Worm (Caenorhabditis elegans) whole organism, mixed stage, embryonic: ENCODE data around the gene F35H10.3.

ENCODE experiments used
- ceh-39 ChIP-seq: fragments of 150-350 bp; optimal IDR thresholded peaks from 2 replicates; lab custom pipeline; 2014; ENCODE audit warnings: missing biosample characterization, missing genetic modification characterization
- ceh-43 ChIP-seq: fragments of 200-800 bp; sonication (Bioruptor generic); optimal IDR thresholded peaks from 2 replicates; lab custom pipeline; 2018; ENCODE audit warnings: mild to moderate bottlenecking, missing genetic modification characterization, moderate library complexity, missing compliant biosample characterization
- elt-1 ChIP-seq: sonication (generic microtip); optimal IDR thresholded peaks from 2 replicates; lab custom pipeline; 2017; ENCODE audit warnings: missing genetic modification characterization, mild to moderate bottlenecking, missing compliant biosample characterization, antibody characterized with exemption, moderate library complexity, borderline replicate concordance; ENCODE audit not compliant: insufficient read depth
- elt-3 ChIP-seq: fragments of 150-350 bp; optimal IDR thresholded peaks from 2 replicates; lab custom pipeline; 2014; ENCODE audit warnings: missing biosample characterization, missing genetic modification characterization
- lin-13 ChIP-seq: fragments of 150-350 bp; optimal IDR thresholded peaks from 2 replicates; lab custom pipeline; 2014; ENCODE audit warnings: missing biosample characterization, missing genetic modification characterization
- lin-32 ChIP-seq: fragments of 200-800 bp; sonication (Bioruptor generic); optimal IDR thresholded peaks from 2 replicates; lab custom pipeline; 2018; ENCODE audit warnings: mild to moderate bottlenecking, missing genetic modification characterization, missing compliant biosample characterization
- mab-5 ChIP-seq: fragments of 150-350 bp; optimal IDR thresholded peaks from 2 replicates; lab custom pipeline; 2014; ENCODE audit warnings: missing biosample characterization, missing genetic modification characterization
- mep-1 ChIP-seq: fragments of 150-350 bp; optimal IDR thresholded peaks from 2 replicates; lab custom pipeline; 2017; ENCODE audit warnings: missing biosample characterization, missing genetic modification reagents, missing genetic modification characterization, inconsistent platforms
- nhr-12 ChIP-seq: fragments of 150-350 bp; optimal IDR thresholded peaks from 2 replicates; lab custom pipeline; 2014; ENCODE audit warnings: missing biosample characterization, missing genetic modification characterization
- nhr-76 ChIP-seq: sonication (generic microtip); optimal IDR thresholded peaks from 2 replicates; lab custom pipeline; 2017; ENCODE audit warnings: missing biosample characterization, missing genetic modification characterization
- sptf-1 ChIP-seq: sonication (generic microtip); optimal IDR thresholded peaks from 2 replicates; lab custom pipeline; 2017; ENCODE audit warnings: mild to moderate bottlenecking, missing genetic modification characterization, moderate library complexity, missing compliant biosample characterization
- unc-62 ChIP-seq: fragments of 150-350 bp; optimal IDR thresholded peaks from 2 replicates; lab custom pipeline; 2014; ENCODE audit warnings: missing biosample characterization, missing genetic modification reagents, missing genetic modification characterization
- zip-8 ChIP-seq: fragments of 150-350 bp; optimal IDR thresholded peaks from 2 replicates; lab custom pipeline; 2014; ENCODE audit warnings: missing biosample characterization, missing genetic modification characterization
- ztf-11 ChIP-seq: fragments of 150-350 bp; optimal IDR thresholded peaks from 2 replicates; lab custom pipeline; 2014; ENCODE audit warnings: missing biosample characterization, missing genetic modification characterization

DNA sequence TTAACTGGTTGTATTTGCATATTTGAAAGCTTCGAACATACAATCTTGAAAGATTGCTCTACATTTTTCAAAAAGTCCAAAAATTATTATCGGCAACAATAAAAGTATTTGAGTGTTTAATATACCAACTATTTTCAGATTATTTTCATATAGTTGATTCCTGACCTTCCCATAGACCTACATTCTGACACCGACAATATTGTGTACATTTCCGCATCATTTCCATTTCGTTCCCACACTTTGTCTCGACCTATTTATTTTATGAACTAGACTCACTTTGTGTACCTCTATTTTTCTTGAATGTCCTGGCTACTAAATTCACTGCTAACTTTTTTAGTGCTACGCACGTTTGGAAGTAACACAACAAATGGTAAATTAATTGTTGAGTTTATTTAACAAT, 16.6 kb downstream of the F35H10.3 start, which contains the start of gene lgc-5:
- TF ChIP-seq ceh-39 (tag; lab: Kevin White, UChicago) (no peak), unc-62 (GFP tag; lab: Kevin White, UChicago) (no peak), zip-8 (tag; lab: Kevin White, UChicago) (no peak), lin-32 (GFP tag; lab: Kevin White, UChicago) (no peak), nhr-12 (tag; lab: Kevin White, UChicago) (no peak), ztf-11 (tag; lab: Kevin White, UChicago) (no peak), mab-5 (tag; lab: Kevin White, UChicago) (no peak), elt-3 (tag; lab: Kevin White, UChicago) (no peak), sptf-1 (tag; lab: Kevin White, UChicago) (no peak), lin-13 (tag; lab: Kevin White, UChicago) (no peak), mep-1 (no peak), elt-1 (tag; lab: Kevin White, UChicago) (no peak), ceh-43 (GFP tag; lab: Kevin White, UChicago) (no peak), nhr-76 (tag; lab: Kevin White, UChicago) (no peak)
